Fruit fly (Drosophila melanogaster): ENCODE results near the gene bru3.

The bru3 gene

DNA sequence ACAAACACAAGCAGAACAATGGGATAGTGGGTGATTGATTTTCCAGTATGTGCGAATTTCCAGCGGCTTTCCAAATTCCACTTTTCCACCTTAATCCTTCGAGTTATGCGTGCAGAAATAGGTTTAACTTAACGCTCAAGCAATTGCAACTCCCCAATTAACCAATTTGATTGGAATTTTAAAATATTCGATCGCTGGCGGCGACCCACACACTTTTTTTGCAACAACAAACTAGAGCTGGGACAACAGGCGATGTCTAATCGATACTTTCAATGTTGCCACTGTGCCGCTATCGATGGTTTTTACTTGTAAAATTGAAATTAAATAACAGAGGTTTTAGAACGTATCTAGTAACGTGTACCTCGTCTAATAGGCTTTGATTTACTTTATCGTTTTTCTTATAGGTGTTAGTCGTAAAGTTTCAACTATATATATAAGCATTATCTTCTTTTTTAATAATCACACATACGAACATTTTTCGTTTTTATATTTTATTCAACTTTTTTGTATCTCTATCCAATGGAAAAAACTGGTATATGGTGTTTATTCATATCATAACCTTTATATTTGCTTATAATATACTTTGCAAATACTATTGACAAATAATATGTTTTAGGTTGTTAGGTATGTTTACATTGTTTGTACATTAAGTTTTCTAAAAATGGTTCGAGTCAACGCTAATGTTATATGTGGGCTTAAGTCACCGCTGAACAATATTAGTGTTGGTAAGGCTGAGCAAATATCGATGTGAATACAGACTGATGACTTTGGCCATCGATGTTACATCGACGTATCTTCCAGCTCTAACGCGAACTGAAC lies 316.9 kb downstream of the bru3 start, which contains the start of the genes Abp1 and Tgi (continued):
- TF ChIP-seq NK7.1 (GFP tag; optimal IDR thresholded peaks at IDR 0.05) (no peak), bbx (GFP tag; IDR thresholded peaks at IDR 0.05; ENCODE audit: partially characterized antibody) (peak; percentile 91), nom (GFP tag; optimal IDR thresholded peaks at IDR 0.05) (peak; percentile 7), Hr51 (GFP tag; optimal IDR thresholded peaks at IDR 0.05) (peak in 1 of 2 experiments; percentile 40), CG11247 (GFP tag; IDR thresholded peaks at IDR 0.05) (peak; percentile 17; the same call in 1 of the 2 replicates), CG31441 (GFP tag; IDR thresholded peaks at IDR 0.05) (peak; percentile 16; the same call in 1 of the 2 replicates), Hmr (GFP tag; optimal IDR thresholded peaks at IDR 0.05) (peak; percentile 65), CG10565 (GFP tag; optimal IDR thresholded peaks at IDR 0.05) (no peak), inv (GFP tag; IDR thresholded peaks at IDR 0.05; ENCODE audit: partially characterized antibody) (peak; percentile 69), CG12942 (GFP tag; optimal IDR thresholded peaks at IDR 0.05) (no peak), CkIIα-i1 (GFP tag; IDR thresholded peaks at IDR 0.05) (no peak), CG15696 (tag; optimal IDR thresholded peaks at IDR 0.05) (peak; percentile 36), HLH3B (GFP tag; IDR thresholded peaks at IDR 0.05) (no peak), CG5180 (GFP tag; optimal IDR thresholded peaks at IDR 0.05) (no peak), toy (GFP tag; IDR thresholded peaks at IDR 0.05) (no peak), cas (GFP tag; IDR thresholded peaks at IDR 0.05) (no peak), chn (GFP tag; optimal IDR thresholded peaks at IDR 0.05) (peak; percentile 32), Fer3 (tag; optimal IDR thresholded peaks at IDR 0.05) (no peak), CG1832 (GFP tag; optimal IDR thresholded peaks at IDR 0.05) (no peak), pb (GFP tag; optimal IDR thresholded peaks at IDR 0.05) (no peak), Bdp1 (GFP tag; optimal IDR thresholded peaks at IDR 0.05) (no peak), CG4707 (GFP tag; optimal IDR thresholded peaks at IDR 0.05) (no peak), sima (GFP tag; optimal IDR thresholded peaks at IDR 0.05) (no peak), CG18619 (GFP tag; optimal IDR thresholded peaks at IDR 0.05) (no peak), CG17186 (GFP tag; optimal IDR thresholded peaks at IDR 0.05) (no peak), aop (GFP tag; IDR thresholded peaks at IDR 0.05) (0 out of 2 replicates have a peak, but pooled peaks have one; percentile 14), CG11398 (GFP tag; optimal IDR thresholded peaks at IDR 0.05) (no peak), tup (GFP tag; optimal IDR thresholded peaks at IDR 0.05) (no peak), CG16813 (GFP tag; IDR thresholded peaks at IDR 0.05; ENCODE audit: partially characterized antibody) (peak; percentile 77), Lim3 (GFP tag; IDR thresholded peaks at IDR 0.05) (no peak), nmo (GFP tag; optimal IDR thresholded peaks at IDR 0.05) (peak; percentile 49), H2.0 (GFP tag; IDR thresholded peaks at IDR 0.05) (no peak), dm (GFP tag; optimal IDR thresholded peaks at IDR 0.05) (no peak), dan (GFP tag; IDR thresholded peaks at IDR 0.05) (no peak), Oli (tag; optimal IDR thresholded peaks at IDR 0.05) (no peak), unpg (GFP tag; optimal IDR thresholded peaks at IDR 0.05) (no peak), seq (GFP tag; IDR thresholded peaks at IDR 0.05) (no peak), CG15479 (GFP tag; optimal IDR thresholded peaks at IDR 0.05) (no peak), CG6689 (GFP tag; IDR thresholded peaks at IDR 0.05) (no peak), CG30431 (GFP tag; optimal IDR thresholded peaks at IDR 0.05) (no peak), da (GFP tag; optimal IDR thresholded peaks at IDR 0.05) (no peak), gsb (GFP tag; IDR thresholded peaks at IDR 0.05) (no peak), CG4617 (GFP tag; optimal IDR thresholded peaks at IDR 0.05; ENCODE audit: borderline replicate concordance) (peak; percentile 80), lilli (GFP tag; optimal IDR thresholded peaks at IDR 0.05) (peak; percentile 41), CG18262 (tag; optimal IDR thresholded peaks at IDR 0.05) (no peak), CG11696 (GFP tag; IDR thresholded peaks at IDR 0.05) (no peak), Eip74EF (GFP tag; optimal IDR thresholded peaks at IDR 0.05) (no peak), chinmo (GFP tag; IDR thresholded peaks at IDR 0.05; ENCODE audit: partially characterized antibody) (peak; percentile 80; the same call in 2 of the 4 replicates)

Data from whole organism, embryonic.